Worm (Caenorhabditis elegans) whole organism, L3 larva: ENCODE measurements around the gene catp-4.
A peak's percentile ranks its signal among the peaks of the same experiment; 100 is the strongest.

Experiments used
- R02D3.7 ChIP-seq: fragments of 150-350 bp; optimal IDR thresholded peaks from 2 replicates; lab custom pipeline; 2014; ENCODE audit warnings: missing biosample characterization, missing genetic modification characterization
- ZK546.5 ChIP-seq: sonication (generic microtip); optimal IDR thresholded peaks from 2 replicates; lab custom pipeline; 2017; ENCODE audit warnings: missing biosample characterization, missing genetic modification characterization
- aly-2 ChIP-seq: fragments of 150-350 bp; optimal IDR thresholded peaks from 2 replicates; lab custom pipeline; 2014; ENCODE audit warnings: missing biosample characterization, missing genetic modification characterization
- ama-1 ChIP-seq: fragments of 150-350 bp; optimal IDR thresholded peaks from 2 replicates; lab custom pipeline; 2018
- ceh-16 ChIP-seq: sonication (generic microtip); optimal IDR thresholded peaks from 2 replicates; lab custom pipeline; 2017; ENCODE audit warnings: missing biosample characterization, missing genetic modification characterization
- ceh-28 ChIP-seq: fragments of 150-350 bp; optimal IDR thresholded peaks from 2 replicates; lab custom pipeline; 2014; ENCODE audit warnings: missing biosample characterization, missing genetic modification reagents, missing genetic modification characterization
- ceh-82 ChIP-seq: fragments of 150-350 bp; optimal IDR thresholded peaks from 2 replicates; lab custom pipeline; 2014; ENCODE audit warnings: missing biosample characterization, missing genetic modification characterization
- ceh-9 ChIP-seq: sonication (generic microtip); optimal IDR thresholded peaks from 2 replicates; lab custom pipeline; 2018; ENCODE audit warnings: missing biosample characterization, missing genetic modification characterization
- egl-27 ChIP-seq: sonication (generic microtip); optimal IDR thresholded peaks from 4 replicates; lab custom pipeline; 2017; ENCODE audit warnings: missing biosample characterization, missing genetic modification reagents, missing genetic modification characterization
- elt-1 ChIP-seq: fragments of 150-350 bp; optimal IDR thresholded peaks from 2 replicates; lab custom pipeline; 2014; ENCODE audit warnings: missing biosample characterization, missing genetic modification characterization
- elt-3 ChIP-seq, 3 experiments: fragments of 150-350 bp in 1 of 3; sonication (generic microtip) in 2 of 3; optimal IDR thresholded peaks; 2 replicates in 2 of 3; 4 replicates in 1 of 3; lab custom pipeline; 2014 to 2017; ENCODE audit warnings: missing biosample characterization in 3 of 3, missing genetic modification characterization in 3 of 3
- eor-1 ChIP-seq, 2 experiments: fragments of 150-350 bp; optimal IDR thresholded peaks; 2 replicates each; lab custom pipeline; 2014 to 2018; ENCODE audit warnings: missing biosample characterization in 2 of 2, missing genetic modification characterization in 2 of 2
- fos-1 ChIP-seq: fragments of 150-350 bp; optimal IDR thresholded peaks from 2 replicates; lab custom pipeline; 2014; ENCODE audit warnings: missing biosample characterization, missing genetic modification characterization
- jun-1 ChIP-seq: fragments of 150-350 bp; optimal IDR thresholded peaks from 2 replicates; lab custom pipeline; 2014; ENCODE audit warnings: missing biosample characterization, missing genetic modification reagents, missing genetic modification characterization
- lin-15B ChIP-seq: fragments of 150-350 bp; optimal IDR thresholded peaks from 2 replicates; lab custom pipeline; 2014; ENCODE audit warnings: missing biosample characterization, missing genetic modification characterization
- mdl-1 ChIP-seq: fragments of 150-350 bp; optimal IDR thresholded peaks from 2 replicates; lab custom pipeline; 2014; ENCODE audit warnings: missing biosample characterization, missing genetic modification characterization
- mml-1 ChIP-seq: fragments of 150-350 bp; sonication (generic microtip); optimal IDR thresholded peaks from 3 replicates; lab custom pipeline; 2014; ENCODE audit warnings: missing biosample characterization, missing genetic modification characterization
- nhr-11 ChIP-seq: fragments of 150-350 bp; optimal IDR thresholded peaks from 2 replicates; lab custom pipeline; 2014; ENCODE audit warnings: missing biosample characterization, missing genetic modification characterization
- nhr-12 ChIP-seq: fragments of 150-350 bp; optimal IDR thresholded peaks from 2 replicates; lab custom pipeline; 2014; ENCODE audit warnings: missing biosample characterization, missing genetic modification characterization
- nhr-237 ChIP-seq: fragments of 150-350 bp; optimal IDR thresholded peaks from 2 replicates; lab custom pipeline; 2014; ENCODE audit warnings: missing biosample characterization, missing genetic modification characterization
- nhr-25 ChIP-seq: sonication (generic microtip); optimal IDR thresholded peaks from 2 replicates; lab custom pipeline; 2017; ENCODE audit warnings: missing biosample characterization, missing genetic modification characterization
- nhr-28 ChIP-seq: fragments of 150-350 bp; optimal IDR thresholded peaks from 2 replicates; lab custom pipeline; 2014; ENCODE audit warnings: missing biosample characterization, missing genetic modification characterization
- nhr-77 ChIP-seq: fragments of 150-350 bp; optimal IDR thresholded peaks from 2 replicates; lab custom pipeline; 2014; ENCODE audit warnings: missing biosample characterization, missing genetic modification characterization
- pha-4 ChIP-seq: fragments of 150-350 bp; optimal IDR thresholded peaks from 2 replicates; lab custom pipeline; 2014; ENCODE audit warnings: missing biosample characterization, missing genetic modification reagents, missing genetic modification characterization
- sea-2 ChIP-seq: fragments of 150-350 bp; sonication (generic microtip); optimal IDR thresholded peaks from 4 replicates; lab custom pipeline; 2014; ENCODE audit warnings: missing biosample characterization, missing genetic modification reagents, missing genetic modification characterization
- skn-1 ChIP-seq: fragments of 150-350 bp; optimal IDR thresholded peaks from 2 replicates; lab custom pipeline; 2014; ENCODE audit warnings: missing biosample characterization, missing genetic modification characterization
- snpc-4 ChIP-seq: fragments of 150-350 bp; optimal IDR thresholded peaks from 2 replicates; lab custom pipeline; 2014; ENCODE audit warnings: missing biosample characterization, missing genetic modification characterization
- tbx-2 ChIP-seq: sonication (generic microtip); optimal IDR thresholded peaks from 2 replicates; lab custom pipeline; 2016; ENCODE audit warnings: mild to moderate bottlenecking, missing genetic modification characterization, missing compliant biosample characterization
- ztf-11 ChIP-seq: fragments of 150-350 bp; optimal IDR thresholded peaks from 2 replicates; lab custom pipeline; 2014; ENCODE audit warnings: missing biosample characterization, missing genetic modification characterization

Gene catp-4

DNA sequence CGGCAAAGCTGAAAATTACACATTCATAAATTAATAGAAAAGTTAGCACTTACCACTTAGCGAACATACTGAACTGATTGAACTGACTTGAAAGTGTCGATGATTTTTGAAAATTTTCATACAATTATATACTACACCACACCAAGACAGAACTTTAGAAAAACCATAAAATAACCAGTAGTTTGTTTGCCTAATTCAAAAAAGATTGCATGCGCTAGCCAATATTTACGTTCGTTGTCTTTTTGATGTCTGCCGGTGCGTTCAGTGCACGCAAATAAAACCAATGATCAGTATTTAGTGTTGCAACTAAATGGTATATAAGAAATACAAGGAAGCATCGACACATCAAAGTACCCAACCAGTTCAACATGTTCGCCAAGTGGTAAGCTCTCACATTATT, 12.8 kb upstream of the catp-4 start, which contains the start of the genes nspb-8 and nspb-9:
TSS of gene nspb-8 (minus strand) at position 101 of the 400 bp plus-strand sequence.
TSS of gene nspb-9 (plus strand) at position 311 of the 400 bp plus-strand sequence.
- TF ChIP-seq mdl-1 (tag; lab: Kevin White, UChicago) (no peak), ceh-9 (no peak)

DNA sequence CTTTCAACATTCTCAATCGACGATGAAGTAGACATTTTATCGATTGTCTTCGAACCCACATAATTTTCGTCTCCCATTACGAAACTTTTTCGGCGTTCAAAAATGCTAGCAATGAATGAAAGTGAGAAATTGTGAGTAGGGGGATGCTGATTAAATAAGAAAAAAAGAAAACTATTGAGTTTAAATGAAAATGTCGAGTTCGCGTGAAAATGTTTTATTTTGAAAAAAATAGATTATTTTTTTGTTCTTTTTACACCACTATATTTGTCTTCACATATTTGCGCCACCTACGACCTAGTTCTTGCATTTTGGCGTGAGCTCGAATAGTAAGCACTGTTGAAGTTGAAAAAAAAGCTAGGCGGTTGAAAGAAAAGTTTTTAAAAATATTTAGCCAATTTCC, 11.2 kb upstream of the catp-4 start, which contains the start of gene C01G12.3:
TSS of gene C01G12.3 (minus strand) at position 101 of the 400 bp plus-strand sequence.
- TF ChIP-seq ama-1 (lab: Kevin White, UChicago) (no peak), ztf-11 (no peak), lin-15B (tag; lab: Kevin White, UChicago) (no peak), nhr-237 (tag; lab: Kevin White, UChicago) (no peak), egl-27 (tag; lab: Kevin White, UChicago) (no peak), mml-1 (tag; lab: Kevin White, UChicago) (no peak), ceh-82 (tag; lab: Kevin White, UChicago) (no peak), sea-2 (GFP tag; lab: Kevin White, UChicago) (no peak), jun-1 (tag; lab: Kevin White, UChicago) (no peak), nhr-25 (tag; lab: Kevin White, UChicago) (no peak), pha-4 (tag; lab: Kevin White, UChicago) (no peak)

DNA sequence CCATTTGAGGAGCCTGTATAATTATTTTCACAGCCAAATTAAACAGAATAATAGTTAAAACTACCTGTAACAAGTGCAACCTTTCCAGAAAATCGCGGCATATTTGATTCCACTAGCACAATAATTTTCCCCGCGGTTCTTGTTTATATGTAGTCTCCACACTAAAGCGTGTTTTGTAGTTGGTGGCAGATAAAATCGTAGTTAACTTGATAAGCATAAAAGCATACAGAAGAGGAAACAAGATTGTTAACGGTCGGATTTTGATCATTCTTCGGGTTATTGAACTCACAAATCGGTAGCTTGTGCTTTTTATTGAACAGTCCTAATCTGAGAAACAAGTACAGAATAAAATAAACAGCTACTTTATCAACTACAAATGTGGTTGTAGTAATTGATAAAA, 6.0 kb upstream of the catp-4 start, which contains the start of gene C01G12.5:
TSS of gene C01G12.5 (minus strand) at position 101 of the 400 bp plus-strand sequence.
- no peak for TF ChIP-seq skn-1 (tag; lab: Kevin White, UChicago)
- no peak for TF ChIP-seq mdl-1 (tag; lab: Kevin White, UChicago)
- no peak for TF ChIP-seq snpc-4
- no peak for TF ChIP-seq nhr-25 (tag; lab: Kevin White, UChicago)
- no peak for TF ChIP-seq nhr-28 (tag; lab: Kevin White, UChicago)
- no peak for TF ChIP-seq tbx-2 (tag; lab: Kevin White, UChicago)
- TF ChIP-seq ama-1 (lab: Kevin White, UChicago) = no peak
- TF ChIP-seq aly-2 (tag; lab: Kevin White, UChicago) = no peak
- no peak for TF ChIP-seq R02D3.7 (tag; lab: Kevin White, UChicago)
- no peak for TF ChIP-seq fos-1 (tag; lab: Kevin White, UChicago)
- TF ChIP-seq elt-1 (tag; lab: Kevin White, UChicago) = no peak
- no peak for TF ChIP-seq sea-2 (GFP tag; lab: Kevin White, UChicago)
- no peak for TF ChIP-seq pha-4 (tag; lab: Kevin White, UChicago)

DNA sequence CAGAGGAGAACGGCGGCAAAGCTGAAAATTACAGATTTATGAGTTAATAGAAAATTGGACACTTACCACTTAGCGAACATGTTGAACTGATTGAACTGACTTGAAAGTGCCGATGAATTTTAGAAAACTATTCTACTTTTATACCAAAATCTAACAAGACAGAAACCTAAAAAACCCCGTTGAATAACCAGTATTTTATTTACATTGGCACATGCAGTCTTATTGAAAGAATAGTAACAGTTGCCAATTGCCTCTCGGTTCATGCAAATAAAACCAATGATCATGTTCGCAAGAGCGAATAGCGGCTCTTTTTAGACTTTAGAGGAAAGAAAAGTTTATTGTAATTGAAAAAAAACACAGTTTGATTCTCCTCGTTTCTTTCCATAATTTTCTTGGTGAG, 5.2 kb upstream of the catp-4 start, which contains the start of gene nspb-10:
TSS of gene nspb-10 (minus strand) at position 101 of the 400 bp plus-strand sequence.
- TF ChIP-seq ZK546.5 (no peak), nhr-77 (tag; lab: Kevin White, UChicago) (no peak), fos-1 (tag; lab: Kevin White, UChicago) (no peak), eor-1 (tag; optimal IDR thresholded peaks at IDR 0.05; lab: Kevin White, UChicago) (no peak), aly-2 (tag; lab: Kevin White, UChicago) (no peak), mdl-1 (tag; lab: Kevin White, UChicago) (no peak)

DNA sequence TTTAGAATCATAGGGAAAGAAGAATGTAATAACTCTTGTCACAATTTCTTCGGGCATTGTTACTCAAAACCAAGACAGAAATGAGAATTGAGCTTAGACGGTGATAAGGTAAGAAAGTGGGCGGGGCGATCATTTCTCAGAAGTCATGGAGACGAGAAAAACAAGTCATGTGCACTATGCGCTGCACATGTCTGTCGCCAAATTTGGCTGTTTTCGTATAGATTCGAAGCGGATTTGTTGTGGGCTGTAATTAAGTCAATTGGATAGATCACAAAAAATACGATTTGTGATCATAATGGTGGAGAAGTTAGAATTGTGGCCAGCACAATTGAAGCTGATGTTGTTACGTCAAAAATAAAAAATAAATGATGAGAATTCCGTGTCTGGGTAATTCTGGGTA, 1.7 kb upstream of the catp-4 start, which contains the start of gene C01G12.7:
TSS of gene C01G12.7 (minus strand) at position 195 of the 400 bp plus-strand sequence.
- TF ChIP-seq nhr-11 (tag; lab: Kevin White, UChicago) = peak; percentile 11
- TF ChIP-seq eor-1 (tag; optimal IDR thresholded peaks at IDR 0.05; lab: Kevin White, UChicago) = no peak
- TF ChIP-seq, all 47 proteins: peak for 1

DNA sequence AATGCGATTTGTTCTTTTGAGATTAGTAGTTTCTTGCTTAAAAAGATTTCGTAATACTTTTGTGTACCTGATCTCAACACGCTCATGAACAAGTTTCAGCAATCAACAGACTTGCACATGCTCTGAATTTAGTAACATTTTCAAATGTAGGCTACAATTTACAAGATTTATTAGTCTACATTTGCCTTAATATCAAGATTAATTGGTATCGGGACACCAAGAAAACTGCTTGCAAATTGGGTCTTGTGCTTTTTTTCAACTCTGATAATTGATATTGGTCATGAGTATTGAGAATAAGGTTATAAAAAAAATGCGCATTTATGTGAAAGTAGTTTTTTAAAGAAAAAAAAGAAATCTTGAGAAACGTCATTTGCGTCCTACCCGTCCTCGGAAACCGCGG, 752 bp upstream of the catp-4 start:
- peak; percentile 86 for TF ChIP-seq nhr-11 (tag; lab: Kevin White, UChicago)
- TF ChIP-seq ceh-28 (tag; lab: Kevin White, UChicago) = no peak
- no peak for TF ChIP-seq ceh-16 (tag; lab: Kevin White, UChicago)
- TF ChIP-seq, all 47 proteins: peak for 1

DNA sequence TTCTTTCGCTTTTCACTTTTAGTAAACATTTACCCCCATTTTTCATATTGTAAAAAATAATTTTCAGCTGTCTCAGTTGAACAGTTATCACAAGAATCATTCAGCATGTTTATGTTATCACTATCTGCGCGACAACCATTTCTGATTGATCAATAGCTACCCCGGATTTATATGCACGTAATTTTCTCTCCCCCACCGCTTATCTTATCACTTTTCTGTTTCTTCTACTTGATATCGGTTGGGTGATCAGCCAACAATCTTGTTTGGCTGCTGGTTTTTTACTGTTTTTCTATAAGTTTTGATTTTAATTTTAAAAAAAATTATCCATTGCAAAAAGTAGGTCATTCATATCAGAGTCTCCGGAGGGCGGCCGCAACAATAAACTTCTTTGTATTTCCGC, 4.4 kb downstream of the catp-4 start:
- TF ChIP-seq nhr-12 (tag; lab: Kevin White, UChicago) (no peak), elt-3 (tag; optimal IDR thresholded peaks at IDR 0.05; lab: Kevin White, UChicago) (peak in 2 of 3 experiments; percentile 90 to 94)
